Fruit fly (Drosophila melanogaster) whole organism, embryonic: Measurements from ENCODE around the gene CRAT.
A peak's percentile ranks its signal among the peaks of the same experiment; 100 is the strongest.

Experiments
- ATbp ChIP-seq: fragments of 200-800 bp; sonication (Bioruptor generic); optimal IDR thresholded peaks from 2 replicates; lab custom pipeline; 2017; ENCODE audit warnings: missing biosample characterization, mild to moderate bottlenecking, missing genetic modification characterization, missing genetic modification reagents
- Ada2b ChIP-seq: fragments of 200-800 bp; sonication (Bioruptor generic); IDR thresholded peaks from 2 replicates; pipeline ENCODE4 v1.3.6; 2022; ENCODE audit warnings: missing biosample characterization, missing genetic modification characterization
- Bgb ChIP-seq: fragments of 200-800 bp; sonication (Bioruptor generic); IDR thresholded peaks from 2 replicates; pipeline ENCODE4 v1.3.6; 2022; ENCODE audit warnings: missing biosample characterization, missing genetic modification characterization; ENCODE audit not compliant: partially characterized antibody
- Bteb2 ChIP-seq: fragments of 200-800 bp; sonication (Bioruptor generic); optimal IDR thresholded peaks from 2 replicates; lab custom pipeline; 2016; ENCODE audit warnings: missing biosample characterization, missing genetic modification characterization
- CG10274 ChIP-seq: fragments of 200-800 bp; sonication (Bioruptor generic); optimal IDR thresholded peaks from 3 replicates; lab custom pipeline; 2017; ENCODE audit warnings: missing biosample characterization, mild to moderate bottlenecking, missing genetic modification characterization
- CG11695 ChIP-seq: fragments of 200-800 bp; sonication (Bioruptor generic); IDR thresholded peaks from 3 replicates; pipeline ENCODE4 v1.3.6; 2022; ENCODE audit warnings: missing biosample characterization, missing genetic modification characterization
- CG12299 ChIP-seq: fragments of 200-800 bp; sonication (Bioruptor generic); optimal IDR thresholded peaks from 2 replicates; lab custom pipeline; 2018; ENCODE audit warnings: missing biosample characterization, mild to moderate bottlenecking, missing genetic modification characterization
- CG14441 ChIP-seq: fragments of 200-800 bp; sonication (Bioruptor generic); IDR thresholded peaks from 2 replicates; pipeline ENCODE4 v1.3.6; 2022; ENCODE audit warnings: missing biosample characterization, missing genetic modification characterization
- CG14710 ChIP-seq: fragments of 200-800 bp; sonication (Bioruptor generic); optimal IDR thresholded peaks from 3 replicates; lab custom pipeline; 2019; ENCODE audit warnings: missing biosample characterization, mild to moderate bottlenecking, missing genetic modification characterization, moderate library complexity
- CG17612 ChIP-seq: fragments of 200-800 bp; sonication (Bioruptor generic); IDR thresholded peaks from 2 replicates; pipeline ENCODE4 v1.3.6; 2022; ENCODE audit warnings: missing biosample characterization, missing genetic modification characterization
- CG2678 ChIP-seq: fragments of 200-800 bp; sonication (Bioruptor generic); optimal IDR thresholded peaks from 3 replicates; lab custom pipeline; 2019; ENCODE audit warnings: missing biosample characterization, mild to moderate bottlenecking, missing genetic modification characterization, moderate library complexity
- CG2889 ChIP-seq: fragments of 200-800 bp; sonication (Bioruptor generic); IDR thresholded peaks from 3 replicates; pipeline ENCODE4 v1.3.6; 2022; ENCODE audit warnings: missing biosample characterization, missing genetic modification characterization
- CG30403 ChIP-seq: fragments of 200-800 bp; sonication (Bioruptor generic); optimal IDR thresholded peaks from 3 replicates; lab custom pipeline; 2016; ENCODE audit warnings: missing biosample characterization, missing genetic modification characterization
- CG4707 ChIP-seq: fragments of 200-800 bp; sonication (Bioruptor generic); optimal IDR thresholded peaks from 2 replicates; lab custom pipeline; 2018; ENCODE audit warnings: missing biosample characterization, mild to moderate bottlenecking, missing genetic modification characterization, moderate library complexity
- CG5245 ChIP-seq: fragments of 200-800 bp; sonication (Bioruptor generic); optimal IDR thresholded peaks from 3 replicates; lab custom pipeline; 2016; ENCODE audit warnings: missing biosample characterization, missing genetic modification characterization
- CG6654 ChIP-seq: fragments of 200-800 bp; sonication (Bioruptor generic); optimal IDR thresholded peaks from 2 replicates; lab custom pipeline; 2017; ENCODE audit warnings: missing biosample characterization, mild to moderate bottlenecking, missing genetic modification characterization
- CG6854 ChIP-seq: fragments of 200-800 bp; sonication (Bioruptor generic); optimal IDR thresholded peaks from 3 replicates; lab custom pipeline; 2017; ENCODE audit warnings: missing biosample characterization, mild to moderate bottlenecking, missing genetic modification characterization
- CG7556 ChIP-seq: fragments of 200-800 bp; sonication (Bioruptor generic); optimal IDR thresholded peaks from 2 replicates; lab custom pipeline; 2017; ENCODE audit warnings: missing biosample characterization, mild to moderate bottlenecking, missing genetic modification characterization
- CG7839 ChIP-seq: fragments of 200-800 bp; sonication (Bioruptor generic); optimal IDR thresholded peaks from 3 replicates; lab custom pipeline; 2018; ENCODE audit warnings: missing biosample characterization, mild to moderate bottlenecking, missing genetic modification characterization, moderate library complexity
- CG8089 ChIP-seq: fragments of 200-800 bp; sonication (Bioruptor generic); optimal IDR thresholded peaks from 3 replicates; lab custom pipeline; 2016; ENCODE audit warnings: missing biosample characterization, missing genetic modification characterization
- CG8359 ChIP-seq: fragments of 200-800 bp; sonication (Bioruptor generic); optimal IDR thresholded peaks from 2 replicates; lab custom pipeline; 2017; ENCODE audit warnings: missing biosample characterization, mild to moderate bottlenecking, missing genetic modification characterization, borderline replicate concordance
- CG8944 ChIP-seq: fragments of 200-800 bp; sonication (Bioruptor generic); optimal IDR thresholded peaks from 3 replicates; lab custom pipeline; 2016; ENCODE audit warnings: missing biosample characterization, missing genetic modification characterization
- CG9437 ChIP-seq: fragments of 200-800 bp; sonication (Bioruptor generic); optimal IDR thresholded peaks from 2 replicates; lab custom pipeline; 2018; ENCODE audit warnings: missing biosample characterization, mild to moderate bottlenecking, missing genetic modification characterization
- CHES-1-like ChIP-seq: fragments of 200-800 bp; sonication (Bioruptor generic); optimal IDR thresholded peaks from 2 replicates; lab custom pipeline; 2016; ENCODE audit warnings: missing biosample characterization, missing genetic modification characterization
- Dad ChIP-seq: fragments of 200-800 bp; sonication (Bioruptor generic); optimal IDR thresholded peaks from 3 replicates; lab custom pipeline; 2016; ENCODE audit warnings: missing biosample characterization, missing genetic modification characterization
- Doc2 ChIP-seq: fragments of 200-800 bp; sonication (Bioruptor generic); IDR thresholded peaks from 2 replicates; pipeline ENCODE4 v1.3.6; 2022; ENCODE audit warnings: missing biosample characterization, missing genetic modification characterization
- Gsc ChIP-seq: fragments of 200-800 bp; sonication (Bioruptor generic); IDR thresholded peaks from 2 replicates; pipeline ENCODE4 v1.3.6; 2022; ENCODE audit warnings: missing biosample characterization, missing genetic modification characterization
- HLH54F ChIP-seq: fragments of 200-800 bp; sonication (Bioruptor generic); optimal IDR thresholded peaks from 3 replicates; lab custom pipeline; 2016; ENCODE audit warnings: missing biosample characterization, missing genetic modification characterization
- HmgZ ChIP-seq: fragments of 200-800 bp; sonication (Bioruptor generic); optimal IDR thresholded peaks from 2 replicates; lab custom pipeline; 2018; ENCODE audit warnings: missing biosample characterization, mild to moderate bottlenecking, missing genetic modification characterization
- Hmx ChIP-seq: fragments of 200-800 bp; sonication (Bioruptor generic); optimal IDR thresholded peaks from 2 replicates; lab custom pipeline; 2016; ENCODE audit warnings: missing biosample characterization, missing genetic modification characterization
- Hsf ChIP-seq: fragments of 200-800 bp; sonication (Bioruptor generic); optimal IDR thresholded peaks from 3 replicates; lab custom pipeline; 2016; ENCODE audit warnings: missing biosample characterization, missing genetic modification characterization
- Nf-YC ChIP-seq: fragments of 200-800 bp; optimal IDR thresholded peaks from 3 replicates; lab custom pipeline; 2019; ENCODE audit warnings: missing biosample characterization, mild to moderate bottlenecking, missing genetic modification characterization, moderate library complexity
- Ravus ChIP-seq: fragments of 200-800 bp; sonication (Bioruptor generic); IDR thresholded peaks from 2 replicates; pipeline ENCODE4 v1.3.6; 2022; ENCODE audit warnings: missing biosample characterization, missing genetic modification characterization
- Stat92E ChIP-seq, 3 experiments: fragments of >200 bp in 2 of 3; fragments of 200-800 bp in 1 of 3; sonication (Bioruptor generic) in 1 of 3; optimal IDR thresholded peaks; 2 replicates each; lab custom pipeline; 2017 to 2019; ENCODE audit warnings: missing biosample characterization in 3 of 3, missing genetic modification characterization in 3 of 3, mild to moderate bottlenecking in 1 of 3, moderate library complexity in 1 of 3
- chm ChIP-seq: fragments of 200-800 bp; sonication (Bioruptor generic); IDR thresholded peaks from 2 replicates; pipeline ENCODE4 v1.3.6; 2022; ENCODE audit warnings: missing biosample characterization, missing genetic modification characterization
- ftz-f1 ChIP-seq: fragments of 200-800 bp; sonication (Bioruptor generic); optimal IDR thresholded peaks from 2 replicates; lab custom pipeline; 2016; ENCODE audit warnings: missing biosample characterization, missing genetic modification characterization
- gt ChIP-seq: fragments of 200-800 bp; sonication (Bioruptor generic); IDR thresholded peaks from 2 replicates; pipeline ENCODE4 v1.3.6; 2022; ENCODE audit warnings: missing biosample characterization, missing genetic modification characterization
- kay ChIP-seq: fragments of 200-800 bp; sonication (Bioruptor generic); optimal IDR thresholded peaks from 2 replicates; lab custom pipeline; 2016; ENCODE audit warnings: missing biosample characterization, missing genetic modification characterization
- nerfin-2 ChIP-seq: fragments of 200-800 bp; sonication (Bioruptor generic); IDR thresholded peaks from 2 replicates; pipeline ENCODE4 v1.3.6; 2022; ENCODE audit warnings: missing biosample characterization, missing genetic modification characterization; ENCODE audit not compliant: partially characterized antibody
- nom ChIP-seq: fragments of 200-800 bp; sonication (Bioruptor generic); optimal IDR thresholded peaks from 2 replicates; lab custom pipeline; 2017; ENCODE audit warnings: missing biosample characterization, missing genetic modification characterization, mild to moderate bottlenecking, moderate library complexity, missing genetic modification reagents
- repo ChIP-seq: fragments of 200-800 bp; sonication (Bioruptor generic); optimal IDR thresholded peaks from 2 replicates; lab custom pipeline; 2016; ENCODE audit warnings: missing biosample characterization, missing genetic modification characterization
- rib ChIP-seq: fragments of 200-800 bp; sonication (Bioruptor generic); IDR thresholded peaks from 2 replicates; pipeline ENCODE4 v1.3.6; 2022; ENCODE audit warnings: missing biosample characterization, missing genetic modification characterization
- sna ChIP-seq: fragments of 200-800 bp; sonication (Bioruptor generic); IDR thresholded peaks from 2 replicates; pipeline ENCODE4 v1.3.6; 2022; ENCODE audit warnings: missing biosample characterization, missing genetic modification characterization; ENCODE audit not compliant: partially characterized antibody
- sob ChIP-seq: fragments of 200-800 bp; sonication (Bioruptor generic); IDR thresholded peaks from 2 replicates; pipeline ENCODE4 v1.3.6; 2022; ENCODE audit warnings: missing biosample characterization, missing genetic modification characterization
- sqz ChIP-seq: fragments of 200-800 bp; sonication (Bioruptor generic); optimal IDR thresholded peaks from 3 replicates; lab custom pipeline; 2018; ENCODE audit warnings: missing biosample characterization, mild to moderate bottlenecking, missing genetic modification characterization
- stc ChIP-seq: fragments of 200-800 bp; sonication (Bioruptor generic); IDR thresholded peaks from 2 replicates; pipeline ENCODE4 v1.3.6; 2022; ENCODE audit warnings: missing biosample characterization, missing genetic modification characterization
- vnd ChIP-seq: fragments of 200-800 bp; sonication (Bioruptor generic); IDR thresholded peaks from 3 replicates; pipeline ENCODE4 v1.3.6; 2022; ENCODE audit warnings: missing biosample characterization, missing genetic modification characterization; ENCODE audit not compliant: partially characterized antibody
- vvl ChIP-seq: fragments of 200-800 bp; sonication (Bioruptor generic); IDR thresholded peaks from 2 replicates; pipeline ENCODE4 v1.3.6; 2022; ENCODE audit warnings: missing biosample characterization, missing genetic modification characterization
- wdn ChIP-seq: fragments of 200-800 bp; sonication (Bioruptor generic); IDR thresholded peaks from 2 replicates; pipeline ENCODE4 v1.3.6; 2022; ENCODE audit warnings: missing biosample characterization, missing genetic modification characterization

CRAT gene

dm6 chr3R:6373512-6374306, 2.1 kb downstream of the CRAT start (continued):
- TF ChIP-seq ATbp (GFP tag; lab: Kevin White, UChicago) (peak; percentile 10), rib (GFP tag; lab: Robert Waterston, UW) (no peak), CG5245 (peak; percentile 22), Hsf (GFP tag; lab: Kevin White, UChicago) (peak; percentile 35), CG4707 (peak; percentile 3), Ravus (GFP tag; lab: Robert Waterston, UW) (no peak), CG8359 (no peak), HmgZ (peak; percentile 29), CG10274 (no peak), CG8944 (GFP tag; lab: Kevin White, UChicago) (no peak), Nf-YC (peak; percentile 34), Bgb (GFP tag; lab: Robert Waterston, UW) (no peak), repo (GFP tag; lab: Kevin White, UChicago) (no peak), CG6854 (GFP tag; lab: Kevin White, UChicago) (peak; percentile 71), CG17612 (GFP tag; lab: Robert Waterston, UW) (no peak), CG2678 (peak; percentile 75), CG9437 (GFP tag; lab: Kevin White, UChicago) (peak; percentile 36), Gsc (GFP tag; lab: Robert Waterston, UW) (no peak), CG2889 (0 out of 3 replicates have a peak, but pooled peaks have one; percentile 18), gt (GFP tag; lab: Robert Waterston, UW) (no peak), nom (peak; percentile 47), kay (GFP tag; lab: Kevin White, UChicago) (peak; percentile 22), Doc2 (GFP tag; lab: Robert Waterston, UW) (no peak), HLH54F (no peak), stc (peak; percentile 9; the same call in 1 of the 2 replicates), wdn (GFP tag; lab: Robert Waterston, UW) (peak; percentile 45; the same call in 1 of the 2 replicates), vnd (GFP tag; lab: Robert Waterston, UW) (no peak), CG14441 (GFP tag; lab: Robert Waterston, UW) (no peak), sna (GFP tag; lab: Robert Waterston, UW) (no peak), sob (GFP tag; lab: Robert Waterston, UW) (peak; percentile 64; the same call in 1 of the 2 replicates), Ada2b (no peak), CG6654 (GFP tag; lab: Kevin White, UChicago) (no peak), Hmx (GFP tag; lab: Kevin White, UChicago) (peak; percentile 48), vvl (GFP tag; lab: Robert Waterston, UW) (peak; percentile 59; the same call in 1 of the 2 replicates), CG12299 (tag; lab: Kevin White, UChicago) (peak; percentile 73), CHES-1-like (GFP tag; lab: Kevin White, UChicago) (peak; percentile 13), Dad (GFP tag; lab: Kevin White, UChicago) (no peak), ftz-f1 (GFP tag; lab: Kevin White, UChicago) (no peak), CG14710 (peak; percentile 49), Stat92E (GFP tag; optimal IDR thresholded peaks at IDR 0.05; lab: Kevin White, UChicago) (no peak), nerfin-2 (GFP tag; lab: Robert Waterston, UW) (peak; percentile 24; the same call in 1 of the 2 replicates), chm (GFP tag; lab: Robert Waterston, UW) (no peak), CG7839 (tag; lab: Kevin White, UChicago) (peak; percentile 34), CG7556 (GFP tag; lab: Kevin White, UChicago) (peak; percentile 65), sqz (GFP tag; lab: Kevin White, UChicago) (no peak), Bteb2 (GFP tag; lab: Kevin White, UChicago) (peak; percentile 24), CG30403 (GFP tag; lab: Kevin White, UChicago) (peak; percentile 48), CG11695 (GFP tag; lab: Robert Waterston, UW) (0 out of 3 replicates have a peak, but pooled peaks have one; percentile 28), CG8089 (GFP tag; lab: Kevin White, UChicago) (no peak)
